Comparison of ENCODE assay signal across 2 fruit fly cellular contexts in the genomic region with DNA sequence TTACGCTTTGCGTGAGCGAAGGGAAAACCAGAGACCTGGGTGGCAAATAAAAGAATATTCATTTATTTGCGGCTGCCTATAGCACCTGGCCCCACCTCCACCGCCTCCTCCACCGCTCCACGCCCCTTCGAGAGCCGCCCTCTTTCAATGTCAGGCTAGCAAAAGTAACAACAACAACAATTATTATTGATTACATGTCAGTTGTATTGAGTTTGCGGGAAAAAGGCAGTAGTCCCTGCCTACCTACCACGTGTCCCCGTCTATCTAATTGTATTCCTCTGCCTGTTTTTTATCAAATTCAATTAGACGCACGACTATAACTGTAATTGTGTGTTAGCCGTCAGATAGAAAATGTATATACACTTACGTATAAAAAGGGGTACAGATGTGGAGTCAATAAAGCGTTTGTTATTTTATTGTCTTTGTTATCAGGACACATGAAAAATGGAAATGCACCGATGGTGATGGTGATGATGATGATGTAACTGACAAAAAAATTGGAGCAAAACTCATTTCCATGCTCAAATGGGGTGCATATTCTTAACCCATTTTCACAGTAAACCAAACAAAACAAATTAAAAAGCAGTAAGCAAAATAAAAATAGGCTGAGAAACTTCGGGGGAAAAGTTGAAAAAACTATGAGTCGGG.
TF ChIP-seq lines count a peak whose summit lies in the region.

No protein-coding gene starts in this region.

- no peak for TF ChIP-seq CTCF in whole organism, embryonic (GFP tag; optimal IDR thresholded peaks at IDR 0.05; lab: Kevin White, UChicago)

TF ChIP-seq in whole organism, adult, 20 proteins besides CTCF, POLR2A, EP300 and RAD21:
- TF ChIP-seq Mnt (GFP tag; optimal IDR thresholded peaks at IDR 0.05; lab: Kevin White, UChicago) (no peak), Crg-1 (GFP tag; optimal IDR thresholded peaks at IDR 0.05; lab: Kevin White, UChicago) (no peak), cic (GFP tag; optimal IDR thresholded peaks at IDR 0.05; lab: Kevin White, UChicago) (peak; percentile 16), CG11617 (GFP tag; optimal IDR thresholded peaks at IDR 0.05; lab: Kevin White, UChicago) (no peak), tj (GFP tag; optimal IDR thresholded peaks at IDR 0.05; lab: Kevin White, UChicago) (no peak), kay (GFP tag; lab: Kevin White, UChicago; ENCODE audit: borderline replicate concordance) (peak; percentile 89), CG1620 (GFP tag; optimal IDR thresholded peaks at IDR 0.05; lab: Kevin White, UChicago) (no peak), cnc (optimal IDR thresholded peaks at IDR 0.05; lab: Kevin White, UChicago) (no peak)

TF ChIP-seq in whole organism, embryonic, 481 proteins besides CTCF, POLR2A, EP300 and RAD21:
- no peak for TF ChIP-seq dmrt11E (tag; optimal IDR thresholded peaks at IDR 0.05; lab: Kevin White, UChicago)
- no peak for TF ChIP-seq CG10366 (GFP tag; IDR thresholded peaks at IDR 0.05; lab: Robert Waterston, UW)
- TF ChIP-seq ewg (GFP tag; optimal IDR thresholded peaks at IDR 0.05; lab: Kevin White, UChicago): no peak
- TF ChIP-seq kni (GFP tag; optimal IDR thresholded peaks at IDR 0.05; lab: Kevin White, UChicago): no peak
- no peak for TF ChIP-seq schlank (tag; optimal IDR thresholded peaks at IDR 0.05; lab: Kevin White, UChicago)
- 0 out of 4 replicates have a peak, but pooled peaks have one; percentile 16 for TF ChIP-seq chinmo (GFP tag; IDR thresholded peaks at IDR 0.05; lab: Robert Waterston, UW; ENCODE audit: partially characterized antibody)
- TF ChIP-seq Hr78 (GFP tag; optimal IDR thresholded peaks at IDR 0.05; lab: Kevin White, UChicago): no peak
- TF ChIP-seq shn (GFP tag; optimal IDR thresholded peaks at IDR 0.05; lab: Kevin White, UChicago): no peak
- no peak for TF ChIP-seq repo (GFP tag; optimal IDR thresholded peaks at IDR 0.05; lab: Kevin White, UChicago)
- TF ChIP-seq toy (GFP tag; IDR thresholded peaks at IDR 0.05; lab: Robert Waterston, UW): no peak
- no peak for TF ChIP-seq ttk (GFP tag; IDR thresholded peaks at IDR 0.05; lab: Robert Waterston, UW)
- no peak for TF ChIP-seq CG7357 (GFP tag; IDR thresholded peaks at IDR 0.05; lab: Robert Waterston, UW)
- no peak for TF ChIP-seq CG7963 (GFP tag; IDR thresholded peaks at IDR 0.05; lab: Robert Waterston, UW; ENCODE audit: partially characterized antibody)
- TF ChIP-seq CG18262 (tag; optimal IDR thresholded peaks at IDR 0.05; lab: Kevin White, UChicago): no peak
- TF ChIP-seq Med (GFP tag; lab: Kevin White, UChicago): peak; percentile 58
- TF ChIP-seq CG7987 (GFP tag; optimal IDR thresholded peaks at IDR 0.05; lab: Kevin White, UChicago): no peak
- no peak for TF ChIP-seq Hr3 (GFP tag; optimal IDR thresholded peaks at IDR 0.05; lab: Kevin White, UChicago)
- 0 out of 2 replicates have a peak, but pooled peaks have one; percentile 12 for TF ChIP-seq rib (GFP tag; IDR thresholded peaks at IDR 0.05; lab: Robert Waterston, UW)
- TF ChIP-seq vnd (GFP tag; IDR thresholded peaks at IDR 0.05; lab: Robert Waterston, UW; ENCODE audit: partially characterized antibody): no peak
- no peak for TF ChIP-seq CG10979 (tag; optimal IDR thresholded peaks at IDR 0.05; lab: Kevin White, UChicago)
- no peak for TF ChIP-seq CG7745 (tag; optimal IDR thresholded peaks at IDR 0.05; lab: Kevin White, UChicago)
- no peak for TF ChIP-seq pzg (GFP tag; optimal IDR thresholded peaks at IDR 0.05; lab: Kevin White, UChicago)
- TF ChIP-seq CG32532 (GFP tag; IDR thresholded peaks at IDR 0.05; lab: Robert Waterston, UW): peak; percentile 43; the same call in 1 of the 2 replicates
- peak; percentile 86 for TF ChIP-seq lab (GFP tag; optimal IDR thresholded peaks at IDR 0.05; lab: Kevin White, UChicago)
- TF ChIP-seq Fer2 (tag; optimal IDR thresholded peaks at IDR 0.05; lab: Kevin White, UChicago): no peak
- no peak for TF ChIP-seq CG32772 (GFP tag; IDR thresholded peaks at IDR 0.05; lab: Robert Waterston, UW)
- TF ChIP-seq CG17328 (GFP tag; IDR thresholded peaks at IDR 0.05; lab: Robert Waterston, UW): no peak
- TF ChIP-seq CG8944 (GFP tag; optimal IDR thresholded peaks at IDR 0.05; lab: Kevin White, UChicago): no peak
- no peak for TF ChIP-seq ase (GFP tag; IDR thresholded peaks at IDR 0.05; lab: Robert Waterston, UW)
- TF ChIP-seq Pdp1 (GFP tag; optimal IDR thresholded peaks at IDR 0.05; lab: Kevin White, UChicago): peak in 1 of 2 experiments; percentile 58
- no peak for TF ChIP-seq en (GFP tag; optimal IDR thresholded peaks at IDR 0.05; lab: Kevin White, UChicago)
- TF ChIP-seq HLH4C (GFP tag; IDR thresholded peaks at IDR 0.05; lab: Robert Waterston, UW; ENCODE audit: partially characterized antibody): no peak
- peak; percentile 13 for TF ChIP-seq cwo (GFP tag; optimal IDR thresholded peaks at IDR 0.05; lab: Kevin White, UChicago)
- no peak for TF ChIP-seq Nf-YB (GFP tag; optimal IDR thresholded peaks at IDR 0.05; lab: Kevin White, UChicago)
- no peak for TF ChIP-seq zfh2 (GFP tag; optimal IDR thresholded peaks at IDR 0.05; lab: Kevin White, UChicago)
- no peak for TF ChIP-seq gcm (GFP tag; optimal IDR thresholded peaks at IDR 0.05; lab: Kevin White, UChicago)
- no peak for TF ChIP-seq dimm (GFP tag; IDR thresholded peaks at IDR 0.05; lab: Robert Waterston, UW)
TF ChIP-seq in whole organism, embryonic: peak in this region for 7.

Comparison
In these comparisons a context has a peak if more than half of its experiments do, and no peak if none do; other contexts are left out.
1. Of the 1 proteins assayed by ChIP-seq in both whole organism, embryonic and whole organism, adult: peak only in whole organism, embryonic: none; only in whole organism, adult: kay; in both: none; in neither: 0.